Fruit fly (Drosophila melanogaster): Measurements from ENCODE around the gene Nepl19.

Nepl19 gene

dm6 chr3R:28911758-28912157, 31.8 kb upstream of the Nepl19 start (continued):
- TF ChIP-seq Elba2 (GFP tag; optimal IDR thresholded peaks at IDR 0.05) (no peak), E2f1 (GFP tag; IDR thresholded peaks at IDR 0.05) (peak; percentile 82), CG34376 (GFP tag; optimal IDR thresholded peaks at IDR 0.05) (no peak), sna (GFP tag; IDR thresholded peaks at IDR 0.05; ENCODE audit: partially characterized antibody) (no peak), Camta (GFP tag; optimal IDR thresholded peaks at IDR 0.05) (peak; percentile 69), CG10274 (GFP tag; optimal IDR thresholded peaks at IDR 0.05) (peak; percentile 30), CG6854 (GFP tag; optimal IDR thresholded peaks at IDR 0.05) (peak; percentile 43), Hr3 (GFP tag; optimal IDR thresholded peaks at IDR 0.05) (peak; percentile 68), Nf-YA (GFP tag; IDR thresholded peaks at IDR 0.05) (peak; percentile 56), C15 (GFP tag; IDR thresholded peaks at IDR 0.05) (no peak), CG13287 (GFP tag; IDR thresholded peaks at IDR 0.05; ENCODE audit: partially characterized antibody) (no peak), gfzf (GFP tag; optimal IDR thresholded peaks at IDR 0.05) (no peak), Fer2 (tag; optimal IDR thresholded peaks at IDR 0.05) (no peak), CG18476 (GFP tag; optimal IDR thresholded peaks at IDR 0.05) (peak; percentile 24), pzg (GFP tag; optimal IDR thresholded peaks at IDR 0.05) (no peak), CG14014 (GFP tag; IDR thresholded peaks at IDR 0.05) (peak; percentile 73), CG2129 (GFP tag; IDR thresholded peaks at IDR 0.05; ENCODE audit: partially characterized antibody) (no peak), CG7987 (GFP tag; optimal IDR thresholded peaks at IDR 0.05) (no peak), jing (GFP tag; optimal IDR thresholded peaks at IDR 0.05) (peak; percentile 70), ase (GFP tag; IDR thresholded peaks at IDR 0.05) (peak; percentile 73; the same call in 2 of the 3 replicates), Neu2 (GFP tag; optimal IDR thresholded peaks at IDR 0.05; ENCODE audit: borderline replicate concordance) (no peak), pho (GFP tag; optimal IDR thresholded peaks at IDR 0.05) (peak; percentile 26), Hand (GFP tag; optimal IDR thresholded peaks at IDR 0.05) (no peak), CG33557 (GFP tag; optimal IDR thresholded peaks at IDR 0.05) (no peak), CG7786 (GFP tag; optimal IDR thresholded peaks at IDR 0.05) (peak; percentile 76), ERR (GFP tag; optimal IDR thresholded peaks at IDR 0.05) (peak; percentile 66), klu (GFP tag; IDR thresholded peaks at IDR 0.05) (no peak), CG32772 (GFP tag; IDR thresholded peaks at IDR 0.05) (peak; percentile 66), Max (GFP tag; optimal IDR thresholded peaks at IDR 0.05) (peak; percentile 50), Stat92E (GFP tag; optimal IDR thresholded peaks at IDR 0.05) (no peak), CG34422 (GFP tag; IDR thresholded peaks at IDR 0.05) (peak; percentile 78; the same call in 2 of the 3 replicates), bowl (GFP tag; IDR thresholded peaks at IDR 0.05) (0 out of 2 replicates have a peak, but pooled peaks have one; percentile 25), CG12071 (GFP tag; optimal IDR thresholded peaks at IDR 0.05) (peak; percentile 66), slbo (GFP tag; IDR thresholded peaks at IDR 0.05) (peak; percentile 82), ken (GFP tag; IDR thresholded peaks at IDR 0.05) (peak; percentile 74; the same call in 2 of the 3 replicates), CkIIα-i1 (GFP tag; IDR thresholded peaks at IDR 0.05) (no peak), CG10979 (tag; optimal IDR thresholded peaks at IDR 0.05) (peak; percentile 68), rib (GFP tag; IDR thresholded peaks at IDR 0.05) (peak; percentile 47; the same call in 1 of the 2 replicates), CG15514 (GFP tag; optimal IDR thresholded peaks at IDR 0.05) (no peak), ttk (GFP tag; IDR thresholded peaks at IDR 0.05) (peak; percentile 83), gro (GFP tag; optimal IDR thresholded peaks at IDR 0.05) (peak; percentile 61), knrl (GFP tag; IDR thresholded peaks at IDR 0.05; ENCODE audit: partially characterized antibody) (no peak), CG8359 (GFP tag; optimal IDR thresholded peaks at IDR 0.05; ENCODE audit: borderline replicate concordance) (peak; percentile 13), dmrt11E (tag; optimal IDR thresholded peaks at IDR 0.05) (peak; percentile 71), CG17385 (GFP tag; optimal IDR thresholded peaks at IDR 0.05) (peak; percentile 69), CG10543 (GFP tag; optimal IDR thresholded peaks at IDR 0.05) (no peak), Lim3 (GFP tag; IDR thresholded peaks at IDR 0.05) (peak; percentile 63; the same call in 1 of the 2 replicates), H15 (GFP tag; IDR thresholded peaks at IDR 0.05) (peak; percentile 82), D19B (GFP tag; optimal IDR thresholded peaks at IDR 0.05) (peak; percentile 93), CG4730 (GFP tag; IDR thresholded peaks at IDR 0.05) (peak; percentile 65)

All from whole organism, embryonic.